Worm (Caenorhabditis elegans) whole organism, mixed stage, embryonic: ENCODE data around the gene srx-118.

Source experiments
- blmp-1 ChIP-seq: fragments of 150-350 bp; optimal IDR thresholded peaks from 2 replicates; lab custom pipeline; 2014; ENCODE audit warnings: missing biosample characterization, missing genetic modification characterization
- nhr-237 ChIP-seq: fragments of 150-350 bp; optimal IDR thresholded peaks from 2 replicates; lab custom pipeline; 2014; ENCODE audit warnings: missing biosample characterization, missing genetic modification characterization
- unc-39 ChIP-seq: fragments of 150-350 bp; optimal IDR thresholded peaks from 2 replicates; lab custom pipeline; 2014; ENCODE audit warnings: missing biosample characterization, missing genetic modification characterization
- unc-62 ChIP-seq: fragments of 150-350 bp; optimal IDR thresholded peaks from 2 replicates; lab custom pipeline; 2014; ENCODE audit warnings: missing biosample characterization, missing genetic modification reagents, missing genetic modification characterization

- no peak for TF ChIP-seq unc-39 (tag; lab: Kevin White, UChicago)
- no peak for TF ChIP-seq blmp-1 (tag; lab: Kevin White, UChicago)
- TF ChIP-seq unc-62 = no peak
- no peak for TF ChIP-seq nhr-237 (tag; lab: Kevin White, UChicago)
Observed at ce11 chrII:12514620-12515019, 11.0 kb upstream of the srx-118 start, which contains the start of gene srh-69.
